ENCODE assay signal across 1 fruit fly cellular context in the genomic region with DNA sequence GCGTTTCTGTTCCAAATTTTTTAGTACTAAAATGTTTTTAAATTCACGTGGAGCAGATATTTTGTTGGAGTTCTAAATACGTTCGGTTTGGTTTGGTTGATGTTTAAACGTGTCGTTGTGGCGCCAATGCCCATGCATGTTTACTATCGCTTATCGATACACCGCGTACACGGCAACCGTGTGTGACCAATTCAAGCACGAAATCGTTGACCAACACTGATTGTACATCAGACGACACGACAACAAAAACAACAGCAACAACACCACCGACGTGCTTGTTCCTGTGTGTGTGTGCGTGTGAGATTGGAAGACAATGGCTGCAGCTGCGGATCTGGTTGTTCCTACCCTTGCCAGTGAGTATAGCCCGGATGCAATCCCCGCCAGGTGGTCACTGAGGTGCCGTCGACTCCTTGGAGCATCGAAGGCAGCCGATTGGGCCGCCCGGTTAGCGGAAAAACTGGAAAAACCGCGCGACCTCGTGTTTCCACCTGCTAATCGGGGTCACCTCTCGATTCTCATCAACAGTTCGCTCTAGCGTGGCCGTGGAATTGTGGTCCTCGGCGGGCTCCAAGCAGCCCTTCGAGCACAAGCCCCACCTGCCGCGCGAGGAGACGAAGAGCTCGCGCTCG.
TF ChIP-seq lines count a peak whose summit lies in the region.

A gene (plus strand): TSS at position 16 of the 629 bp plus-strand sequence.

TF ChIP-seq in whole organism, embryonic, 481 proteins besides CTCF, POLR2A, EP300 and RAD21 (continued from another document and continues in another):
- TF ChIP-seq Dll (GFP tag; IDR thresholded peaks at IDR 0.05; lab: Robert Waterston, UW; ENCODE audit: partially characterized antibody) (peak; percentile 76), Blimp-1 (GFP tag; optimal IDR thresholded peaks at IDR 0.05; lab: Kevin White, UChicago) (no peak), wor (GFP tag; IDR thresholded peaks at IDR 0.05; lab: Robert Waterston, UW) (no peak), CG18619 (GFP tag; optimal IDR thresholded peaks at IDR 0.05; lab: Kevin White, UChicago) (no peak), CG14014 (GFP tag; IDR thresholded peaks at IDR 0.05; lab: Robert Waterston, UW) (peak; percentile 49), onecut (GFP tag; IDR thresholded peaks at IDR 0.05; lab: Robert Waterston, UW) (no peak; the same call in 1 of the 2 replicates), Pdp1 (GFP tag; optimal IDR thresholded peaks at IDR 0.05; lab: Kevin White, UChicago) (peak; percentile 41 to 55), CG31365 (tag; optimal IDR thresholded peaks at IDR 0.05; lab: Kevin White, UChicago) (peak; percentile 3), chn (GFP tag; optimal IDR thresholded peaks at IDR 0.05; lab: Kevin White, UChicago) (peak; percentile 54), NFAT (GFP tag; IDR thresholded peaks at IDR 0.05; lab: Robert Waterston, UW) (peak; percentile 69), CG14441 (GFP tag; IDR thresholded peaks at IDR 0.05; lab: Robert Waterston, UW) (peak; percentile 24; the same call in 1 of the 2 replicates), HLH4C (GFP tag; IDR thresholded peaks at IDR 0.05; lab: Robert Waterston, UW; ENCODE audit: partially characterized antibody) (peak; percentile 71), Hey (tag; optimal IDR thresholded peaks at IDR 0.05; lab: Kevin White, UChicago) (no peak), CG7839 (tag; optimal IDR thresholded peaks at IDR 0.05; lab: Kevin White, UChicago) (peak; percentile 25), TFAM (GFP tag; optimal IDR thresholded peaks at IDR 0.05; lab: Kevin White, UChicago) (no peak), CG2120 (GFP tag; optimal IDR thresholded peaks at IDR 0.05; lab: Kevin White, UChicago) (peak; percentile 80), pnt (GFP tag; optimal IDR thresholded peaks at IDR 0.05; lab: Kevin White, UChicago) (no peak), pfk (GFP tag; optimal IDR thresholded peaks at IDR 0.05; lab: Kevin White, UChicago) (peak; percentile 54), cwo (GFP tag; optimal IDR thresholded peaks at IDR 0.05; lab: Kevin White, UChicago) (peak; percentile 27), Mes4 (GFP tag; optimal IDR thresholded peaks at IDR 0.05; lab: Kevin White, UChicago) (peak; percentile 51), CG3163 (GFP tag; optimal IDR thresholded peaks at IDR 0.05; lab: Kevin White, UChicago) (peak; percentile 65), h (optimal IDR thresholded peaks at IDR 0.05; lab: Kevin White, UChicago) (no peak), pan (optimal IDR thresholded peaks at IDR 0.05; lab: Kevin White, UChicago) (no peak), pan (GFP tag; optimal IDR thresholded peaks at IDR 0.05 in 1 of 2, IDR thresholded peaks at IDR 0.05 in 1 of 2) (peak in 1 of 2 experiments; percentile 37), gt (GFP tag; IDR thresholded peaks at IDR 0.05; lab: Robert Waterston, UW) (no peak), CG11456 (GFP tag; IDR thresholded peaks at IDR 0.05; lab: Robert Waterston, UW) (peak; percentile 69; the same call in 1 of the 3 replicates), Ets97D (GFP tag; optimal IDR thresholded peaks at IDR 0.05; lab: Kevin White, UChicago) (peak; percentile 93), ab (GFP tag; optimal IDR thresholded peaks at IDR 0.05; lab: Kevin White, UChicago) (no peak), da (GFP tag; optimal IDR thresholded peaks at IDR 0.05; lab: Kevin White, UChicago) (no peak), unc-4 (GFP tag; IDR thresholded peaks at IDR 0.05; lab: Robert Waterston, UW; ENCODE audit: partially characterized antibody) (peak; percentile 73), HHEX (GFP tag; optimal IDR thresholded peaks at IDR 0.05; lab: Kevin White, UChicago) (peak; percentile 34), CG9932 (GFP tag; IDR thresholded peaks at IDR 0.05; lab: Robert Waterston, UW) (peak; percentile 75; the same call in 1 of the 2 replicates), Hsf (GFP tag; optimal IDR thresholded peaks at IDR 0.05; lab: Kevin White, UChicago) (peak; percentile 58), CG34422 (GFP tag; IDR thresholded peaks at IDR 0.05; lab: Robert Waterston, UW) (peak; percentile 52; the same call in 1 of the 3 replicates), Trl (optimal IDR thresholded peaks at IDR 0.05; lab: Kevin White, UChicago) (no peak), Trl (GFP tag; optimal IDR thresholded peaks at IDR 0.05; lab: Kevin White, UChicago) (peak; percentile 82), NC2β (GFP tag; optimal IDR thresholded peaks at IDR 0.05; lab: Kevin White, UChicago) (peak; percentile 66), CG9797 (GFP tag; optimal IDR thresholded peaks at IDR 0.05; lab: Kevin White, UChicago) (peak; percentile 78), cas (GFP tag; IDR thresholded peaks at IDR 0.05; lab: Robert Waterston, UW) (peak; percentile 62), dysf (GFP tag; IDR thresholded peaks at IDR 0.05; lab: Robert Waterston, UW) (peak; percentile 42; the same call in 1 of the 3 replicates), br (optimal IDR thresholded peaks at IDR 0.05; lab: Kevin White, UChicago) (no peak), tup (GFP tag; optimal IDR thresholded peaks at IDR 0.05; lab: Kevin White, UChicago) (peak; percentile 11), gro (GFP tag; optimal IDR thresholded peaks at IDR 0.05; lab: Kevin White, UChicago) (peak; percentile 57), HmgD (GFP tag; optimal IDR thresholded peaks at IDR 0.05; lab: Kevin White, UChicago) (peak; percentile 92), CG12744 (GFP tag; optimal IDR thresholded peaks at IDR 0.05; lab: Kevin White, UChicago) (peak; percentile 37), CG4328 (GFP tag; optimal IDR thresholded peaks at IDR 0.05; lab: Kevin White, UChicago) (peak; percentile 61), peb (GFP tag; IDR thresholded peaks at IDR 0.05; lab: Robert Waterston, UW) (0 out of 2 replicates have a peak, but pooled peaks have one; percentile 21), CG10543 (GFP tag; optimal IDR thresholded peaks at IDR 0.05; lab: Kevin White, UChicago) (peak; percentile 58), Ets65A (GFP tag; lab: Kevin White, UChicago) (peak; percentile 94), lov (optimal IDR thresholded peaks at IDR 0.05; lab: Kevin White, UChicago) (no peak), lov (GFP tag; IDR thresholded peaks at IDR 0.05; lab: Robert Waterston, UW) (peak; percentile 73; the same call in 1 of the 3 replicates), mirr (GFP tag; optimal IDR thresholded peaks at IDR 0.05; lab: Kevin White, UChicago) (peak; percentile 89), CG10321 (GFP tag; IDR thresholded peaks at IDR 0.05; lab: Robert Waterston, UW) (peak; percentile 59; the same call in 1 of the 2 replicates), crc (GFP tag; optimal IDR thresholded peaks at IDR 0.05; lab: Kevin White, UChicago) (no peak), Spps (tag; optimal IDR thresholded peaks at IDR 0.05; lab: Kevin White, UChicago) (peak; percentile 39), CG1603 (tag; optimal IDR thresholded peaks at IDR 0.05; lab: Kevin White, UChicago) (peak; percentile 92), lbe (GFP tag; optimal IDR thresholded peaks at IDR 0.05; lab: Kevin White, UChicago) (peak; percentile 57), pum (GFP tag; optimal IDR thresholded peaks at IDR 0.05; lab: Kevin White, UChicago) (peak; percentile 23), run (tag; optimal IDR thresholded peaks at IDR 0.05; lab: Kevin White, UChicago) (no peak), schlank (tag; optimal IDR thresholded peaks at IDR 0.05; lab: Kevin White, UChicago) (peak; percentile 36), Jarid2 (GFP tag; optimal IDR thresholded peaks at IDR 0.05; lab: Kevin White, UChicago) (no peak), CG43689 (GFP tag; IDR thresholded peaks at IDR 0.05; lab: Robert Waterston, UW) (no peak), CG17802 (tag; optimal IDR thresholded peaks at IDR 0.05; lab: Kevin White, UChicago) (peak; percentile 17), CG8924 (tag; optimal IDR thresholded peaks at IDR 0.05; lab: Kevin White, UChicago) (peak; percentile 32), Sry-δ (GFP tag; optimal IDR thresholded peaks at IDR 0.05; lab: Kevin White, UChicago) (peak; percentile 78), Dbx (GFP tag; IDR thresholded peaks at IDR 0.05; lab: Robert Waterston, UW) (peak; percentile 66; the same call in 2 of the 3 replicates), CG7928 (GFP tag; optimal IDR thresholded peaks at IDR 0.05; lab: Kevin White, UChicago) (peak; percentile 8), B-H1 (GFP tag; IDR thresholded peaks at IDR 0.05; lab: Robert Waterston, UW) (no peak), CG4424 (GFP tag; optimal IDR thresholded peaks at IDR 0.05; lab: Kevin White, UChicago) (peak; percentile 40), trem (tag; optimal IDR thresholded peaks at IDR 0.05; lab: Kevin White, UChicago) (peak; percentile 85), lmd (GFP tag; IDR thresholded peaks at IDR 0.05; lab: Robert Waterston, UW) (peak; percentile 15; the same call in 1 of the 2 replicates), toy (GFP tag; IDR thresholded peaks at IDR 0.05; lab: Robert Waterston, UW) (0 out of 2 replicates have a peak, but pooled peaks have one; percentile 48), CG14860 (GFP tag; IDR thresholded peaks at IDR 0.05; lab: Robert Waterston, UW; ENCODE audit: partially characterized antibody) (0 out of 3 replicates have a peak, but pooled peaks have one; percentile 39), Sin3A (optimal IDR thresholded peaks at IDR 0.05; lab: Kevin White, UChicago) (peak; percentile 69), wek (GFP tag; optimal IDR thresholded peaks at IDR 0.05; lab: Kevin White, UChicago) (peak; percentile 80), CG11723 (GFP tag; optimal IDR thresholded peaks at IDR 0.05; lab: Kevin White, UChicago) (peak; percentile 11), ATbp (GFP tag; optimal IDR thresholded peaks at IDR 0.05; lab: Kevin White, UChicago) (no peak), CG18262 (tag; optimal IDR thresholded peaks at IDR 0.05; lab: Kevin White, UChicago) (peak; percentile 33), Hmr (GFP tag; optimal IDR thresholded peaks at IDR 0.05; lab: Kevin White, UChicago) (peak; percentile 75), CG18764 (GFP tag; optimal IDR thresholded peaks at IDR 0.05; lab: Kevin White, UChicago) (peak; percentile 43), CG9215 (GFP tag; IDR thresholded peaks at IDR 0.05; lab: Robert Waterston, UW) (no peak), CG18599 (GFP tag; optimal IDR thresholded peaks at IDR 0.05; lab: Kevin White, UChicago) (no peak), CG6813 (GFP tag; optimal IDR thresholded peaks at IDR 0.05; lab: Kevin White, UChicago) (peak; percentile 18), CG18476 (GFP tag; optimal IDR thresholded peaks at IDR 0.05; lab: Kevin White, UChicago) (no peak), CG32772 (GFP tag; IDR thresholded peaks at IDR 0.05; lab: Robert Waterston, UW) (0 out of 2 replicates have a peak, but pooled peaks have one; percentile 22), CHES-1-like (GFP tag; optimal IDR thresholded peaks at IDR 0.05; lab: Kevin White, UChicago) (peak; percentile 81), CG6272 (GFP tag; IDR thresholded peaks at IDR 0.05; lab: Robert Waterston, UW) (no peak), CG2199 (GFP tag; IDR thresholded peaks at IDR 0.05; lab: Robert Waterston, UW) (0 out of 3 replicates have a peak, but pooled peaks have one; percentile 27), Antp (GFP tag; optimal IDR thresholded peaks at IDR 0.05; lab: Kevin White, UChicago) (peak; percentile 78), chm (GFP tag; IDR thresholded peaks at IDR 0.05; lab: Robert Waterston, UW) (peak; percentile 65; the same call in 1 of the 2 replicates), CG17829 (tag; optimal IDR thresholded peaks at IDR 0.05; lab: Kevin White, UChicago) (peak; percentile 71), Bdp1 (GFP tag; optimal IDR thresholded peaks at IDR 0.05; lab: Kevin White, UChicago) (peak; percentile 43), CG4707 (GFP tag; optimal IDR thresholded peaks at IDR 0.05; lab: Kevin White, UChicago) (peak; percentile 2), rib (GFP tag; IDR thresholded peaks at IDR 0.05; lab: Robert Waterston, UW) (peak; percentile 60; the same call in 1 of the 2 replicates), vnd (GFP tag; IDR thresholded peaks at IDR 0.05; lab: Robert Waterston, UW; ENCODE audit: partially characterized antibody) (peak; percentile 74), CG15514 (GFP tag; optimal IDR thresholded peaks at IDR 0.05; lab: Kevin White, UChicago) (peak; percentile 89), org-1 (GFP tag; optimal IDR thresholded peaks at IDR 0.05; lab: Kevin White, UChicago) (peak; percentile 8), bowl (GFP tag; IDR thresholded peaks at IDR 0.05; lab: Robert Waterston, UW) (no peak), Nf-YB (GFP tag; optimal IDR thresholded peaks at IDR 0.05; lab: Kevin White, UChicago) (peak; percentile 35), nom (GFP tag; optimal IDR thresholded peaks at IDR 0.05; lab: Kevin White, UChicago) (peak; percentile 74), ato (GFP tag; IDR thresholded peaks at IDR 0.05; lab: Robert Waterston, UW; ENCODE audit: partially characterized antibody) (peak; percentile 77), az2 (GFP tag; optimal IDR thresholded peaks at IDR 0.05; lab: Kevin White, UChicago) (peak; percentile 33), bbx (GFP tag; IDR thresholded peaks at IDR 0.05; lab: Robert Waterston, UW; ENCODE audit: partially characterized antibody) (peak; percentile 88), H2.0 (GFP tag; IDR thresholded peaks at IDR 0.05; lab: Robert Waterston, UW) (peak; percentile 48), CG11398 (GFP tag; optimal IDR thresholded peaks at IDR 0.05; lab: Kevin White, UChicago) (peak; percentile 73), Atf-2 (GFP tag; optimal IDR thresholded peaks at IDR 0.05; lab: Kevin White, UChicago) (peak; percentile 35), CG2678 (tag; optimal IDR thresholded peaks at IDR 0.05; lab: Kevin White, UChicago) (no peak), BtbVII (GFP tag; optimal IDR thresholded peaks at IDR 0.05; lab: Kevin White, UChicago) (peak; percentile 24), vfl (GFP tag; optimal IDR thresholded peaks at IDR 0.05; lab: Kevin White, UChicago) (peak; percentile 75), CG14710 (tag; optimal IDR thresholded peaks at IDR 0.05; lab: Kevin White, UChicago) (peak; percentile 87), CG10654 (GFP tag; optimal IDR thresholded peaks at IDR 0.05; lab: Kevin White, UChicago) (peak; percentile 42), CG13775 (GFP tag; optimal IDR thresholded peaks at IDR 0.05; lab: Kevin White, UChicago) (peak; percentile 27), CG11696 (GFP tag; IDR thresholded peaks at IDR 0.05; lab: Robert Waterston, UW) (no peak), Camta (GFP tag; optimal IDR thresholded peaks at IDR 0.05; lab: Kevin White, UChicago) (no peak), Tbp (GFP tag; optimal IDR thresholded peaks at IDR 0.05; lab: Kevin White, UChicago) (no peak), pzg (GFP tag; optimal IDR thresholded peaks at IDR 0.05; lab: Kevin White, UChicago) (peak; percentile 99), pita (GFP tag; optimal IDR thresholded peaks at IDR 0.05; lab: Kevin White, UChicago) (no peak), zf30C (GFP tag; optimal IDR thresholded peaks at IDR 0.05; lab: Kevin White, UChicago) (no peak), kay (GFP tag; optimal IDR thresholded peaks at IDR 0.05; lab: Kevin White, UChicago) (peak; percentile 17), odd (GFP tag; optimal IDR thresholded peaks at IDR 0.05; lab: Kevin White, UChicago) (no peak), sima (GFP tag; optimal IDR thresholded peaks at IDR 0.05; lab: Kevin White, UChicago) (no peak)
